Worm (Caenorhabditis elegans) whole organism, L3 larva: ENCODE results near the gene AH10.4.

ENCODE experiments used
- R02D3.7 ChIP-seq: fragments of 150-350 bp; optimal IDR thresholded peaks from 2 replicates; lab custom pipeline; 2014; ENCODE audit warnings: missing biosample characterization, missing genetic modification characterization
- ama-1 ChIP-seq: fragments of 150-350 bp; optimal IDR thresholded peaks from 2 replicates; lab custom pipeline; 2018
- ceh-9 ChIP-seq: sonication (generic microtip); optimal IDR thresholded peaks from 2 replicates; lab custom pipeline; 2018; ENCODE audit warnings: missing biosample characterization, missing genetic modification characterization
- daf-12 ChIP-seq: fragments of 150-350 bp; optimal IDR thresholded peaks from 2 replicates; lab custom pipeline; 2014; ENCODE audit warnings: missing biosample characterization, missing genetic modification reagents, missing genetic modification characterization
- elt-1 ChIP-seq: fragments of 150-350 bp; optimal IDR thresholded peaks from 2 replicates; lab custom pipeline; 2014; ENCODE audit warnings: missing biosample characterization, missing genetic modification characterization
- elt-2 ChIP-seq: sonication (generic microtip); optimal IDR thresholded peaks from 2 replicates; lab custom pipeline; 2016; ENCODE audit warnings: missing genetic modification reagents, mild to moderate bottlenecking, missing genetic modification characterization, missing compliant biosample characterization
- elt-3 ChIP-seq, 3 experiments: fragments of 150-350 bp in 1 of 3; sonication (generic microtip) in 2 of 3; optimal IDR thresholded peaks; 2 replicates in 2 of 3; 4 replicates in 1 of 3; lab custom pipeline; 2014 to 2017; ENCODE audit warnings: missing biosample characterization in 3 of 3, missing genetic modification characterization in 3 of 3
- eor-1 ChIP-seq, 2 experiments: fragments of 150-350 bp; optimal IDR thresholded peaks; 2 replicates each; lab custom pipeline; 2014 to 2018; ENCODE audit warnings: missing biosample characterization in 2 of 2, missing genetic modification characterization in 2 of 2
- fkh-10 ChIP-seq: sonication (generic microtip); optimal IDR thresholded peaks from 2 replicates; lab custom pipeline; 2017; ENCODE audit warnings: missing biosample characterization, missing genetic modification reagents, missing genetic modification characterization
- fkh-2 ChIP-seq: fragments of 150-350 bp; optimal IDR thresholded peaks from 2 replicates; lab custom pipeline; 2014; ENCODE audit warnings: missing biosample characterization, missing genetic modification reagents, missing genetic modification characterization
- fos-1 ChIP-seq: fragments of 150-350 bp; optimal IDR thresholded peaks from 2 replicates; lab custom pipeline; 2014; ENCODE audit warnings: missing biosample characterization, missing genetic modification characterization
- jun-1 ChIP-seq: fragments of 150-350 bp; optimal IDR thresholded peaks from 2 replicates; lab custom pipeline; 2014; ENCODE audit warnings: missing biosample characterization, missing genetic modification reagents, missing genetic modification characterization
- lin-15B ChIP-seq: fragments of 150-350 bp; optimal IDR thresholded peaks from 2 replicates; lab custom pipeline; 2014; ENCODE audit warnings: missing biosample characterization, missing genetic modification characterization
- lsy-12 ChIP-seq: sonication (generic microtip); optimal IDR thresholded peaks from 2 replicates; lab custom pipeline; 2016; ENCODE audit warnings: mild to moderate bottlenecking, missing genetic modification characterization, missing compliant biosample characterization
- mdl-1 ChIP-seq: fragments of 150-350 bp; optimal IDR thresholded peaks from 2 replicates; lab custom pipeline; 2014; ENCODE audit warnings: missing biosample characterization, missing genetic modification characterization
- mml-1 ChIP-seq: fragments of 150-350 bp; sonication (generic microtip); optimal IDR thresholded peaks from 3 replicates; lab custom pipeline; 2014; ENCODE audit warnings: missing biosample characterization, missing genetic modification characterization
- nhr-23 ChIP-seq: fragments of 150-350 bp; optimal IDR thresholded peaks from 2 replicates; lab custom pipeline; 2014; ENCODE audit warnings: missing biosample characterization, missing genetic modification reagents, missing genetic modification characterization
- nhr-43 ChIP-seq: sonication (generic microtip); optimal IDR thresholded peaks from 2 replicates; lab custom pipeline; 2016; ENCODE audit warnings: mild to moderate bottlenecking, missing genetic modification characterization, missing compliant biosample characterization; ENCODE audit not compliant: poor library complexity, severe bottlenecking
- nhr-67 ChIP-seq: fragments of 150-350 bp; optimal IDR thresholded peaks from 2 replicates; lab custom pipeline; 2014; ENCODE audit warnings: missing biosample characterization, missing genetic modification characterization
- nhr-76 ChIP-seq: fragments of 150-350 bp; sonication (generic microtip); optimal IDR thresholded peaks from 5 replicates; lab custom pipeline; 2014; ENCODE audit warnings: missing biosample characterization, missing genetic modification characterization
- nhr-77 ChIP-seq: fragments of 150-350 bp; optimal IDR thresholded peaks from 2 replicates; lab custom pipeline; 2014; ENCODE audit warnings: missing biosample characterization, missing genetic modification characterization
- pqm-1 ChIP-seq: fragments of 150-350 bp; optimal IDR thresholded peaks from 2 replicates; lab custom pipeline; 2017; ENCODE audit warnings: missing biosample characterization, missing genetic modification characterization, inconsistent platforms
- sea-2 ChIP-seq: fragments of 150-350 bp; sonication (generic microtip); optimal IDR thresholded peaks from 4 replicates; lab custom pipeline; 2014; ENCODE audit warnings: missing biosample characterization, missing genetic modification reagents, missing genetic modification characterization
- skn-1 ChIP-seq: fragments of 150-350 bp; optimal IDR thresholded peaks from 2 replicates; lab custom pipeline; 2014; ENCODE audit warnings: missing biosample characterization, missing genetic modification characterization
- snpc-4 ChIP-seq: fragments of 150-350 bp; optimal IDR thresholded peaks from 2 replicates; lab custom pipeline; 2014; ENCODE audit warnings: missing biosample characterization, missing genetic modification characterization
- unc-39 ChIP-seq: sonication (generic microtip); optimal IDR thresholded peaks from 4 replicates; lab custom pipeline; 2017; ENCODE audit warnings: missing biosample characterization, missing genetic modification characterization
- zag-1 ChIP-seq: fragments of 150-350 bp; optimal IDR thresholded peaks from 2 replicates; lab custom pipeline; 2014; ENCODE audit warnings: missing biosample characterization, missing genetic modification characterization

The AH10.4 gene

DNA sequence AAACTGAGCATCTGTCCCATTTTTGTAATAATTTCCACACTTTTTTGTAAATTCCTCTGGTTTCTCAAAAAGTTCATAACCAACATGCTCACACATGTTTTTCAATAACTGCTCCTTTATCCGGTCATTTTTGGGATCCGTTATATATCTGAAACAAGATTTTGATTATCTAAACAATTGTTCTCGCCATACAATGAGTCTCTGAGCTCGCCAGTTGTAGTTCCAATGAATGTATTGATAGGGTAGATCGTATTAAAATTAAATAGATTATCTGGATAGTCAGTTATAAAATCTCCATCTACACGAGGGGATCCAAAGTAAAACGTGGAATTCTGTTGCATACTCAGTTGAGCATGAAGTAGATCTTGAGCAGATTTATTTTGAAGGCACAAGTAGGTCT lies 38.9 kb upstream of the AH10.4 start:
- TF ChIP-seq fos-1 (tag; lab: Kevin White, UChicago): no peak
- no peak for TF ChIP-seq mml-1
- no peak for TF ChIP-seq eor-1 (tag; optimal IDR thresholded peaks at IDR 0.05; lab: Kevin White, UChicago)
- TF ChIP-seq elt-2 (tag; lab: Kevin White, UChicago): no peak
- TF ChIP-seq zag-1 (tag; lab: Kevin White, UChicago): no peak
- TF ChIP-seq unc-39 (tag; lab: Kevin White, UChicago): no peak
- no peak for TF ChIP-seq elt-1 (tag; lab: Kevin White, UChicago)

DNA sequence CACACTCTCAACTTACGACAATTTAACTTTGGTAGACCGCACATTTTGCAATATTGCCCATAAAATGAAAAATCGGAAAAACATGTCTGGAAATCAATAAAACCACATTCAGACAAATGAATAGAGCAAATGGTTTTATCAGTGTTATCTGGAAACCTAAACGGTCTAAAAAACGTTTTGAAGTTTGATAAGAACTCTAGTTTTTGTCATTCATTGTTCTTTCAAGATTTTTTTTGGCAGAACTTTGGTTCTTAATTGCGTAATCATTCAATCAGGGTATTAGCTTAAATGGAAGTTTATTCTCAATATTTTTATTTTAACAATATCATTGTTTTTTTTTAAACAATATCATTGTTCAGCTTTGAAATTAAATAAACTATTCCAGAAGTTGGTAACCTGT lies 37.5 kb upstream of the AH10.4 start, which contains the start of gene cest-2.2:
TSS of gene cest-2.2 (minus strand) at position 140 of the 400 bp plus-strand sequence.
- peak; percentile 77 for TF ChIP-seq elt-2 (tag; lab: Kevin White, UChicago)
- peak; percentile 10 for TF ChIP-seq nhr-76 (tag; lab: Kevin White, UChicago)
- no peak for TF ChIP-seq fos-1 (tag; lab: Kevin White, UChicago)

DNA sequence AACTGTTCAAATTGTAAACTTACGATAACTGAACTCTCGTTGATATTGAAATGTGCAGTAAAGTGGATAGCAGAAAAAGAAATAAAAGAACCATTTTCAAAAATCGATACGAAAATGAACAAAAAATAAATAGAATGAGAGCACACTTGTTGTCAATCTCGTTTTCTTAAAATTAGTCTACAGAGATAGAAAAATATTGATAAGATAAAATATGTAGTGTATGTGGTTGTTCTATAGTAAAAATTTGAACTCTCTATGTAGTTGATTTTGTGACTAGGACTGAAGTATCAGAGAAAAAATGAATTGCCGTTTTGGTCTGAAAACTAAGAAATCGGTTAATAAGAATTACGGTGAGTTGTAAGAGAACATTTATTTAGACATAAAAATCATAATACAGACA lies 33.6 kb upstream of the AH10.4 start, which contains the start of gene cest-2.1:
TSS of gene cest-2.1 (minus strand) at position 198 of the 400 bp plus-strand sequence.
- TF ChIP-seq zag-1 (tag; lab: Kevin White, UChicago) (no peak), pqm-1 (tag; lab: Kevin White, UChicago) (peak; percentile 60), ceh-9 (no peak), elt-2 (tag; lab: Kevin White, UChicago) (peak; percentile 50), ama-1 (lab: Kevin White, UChicago) (no peak)
- TF ChIP-seq, all 47 proteins: peak for 2

DNA sequence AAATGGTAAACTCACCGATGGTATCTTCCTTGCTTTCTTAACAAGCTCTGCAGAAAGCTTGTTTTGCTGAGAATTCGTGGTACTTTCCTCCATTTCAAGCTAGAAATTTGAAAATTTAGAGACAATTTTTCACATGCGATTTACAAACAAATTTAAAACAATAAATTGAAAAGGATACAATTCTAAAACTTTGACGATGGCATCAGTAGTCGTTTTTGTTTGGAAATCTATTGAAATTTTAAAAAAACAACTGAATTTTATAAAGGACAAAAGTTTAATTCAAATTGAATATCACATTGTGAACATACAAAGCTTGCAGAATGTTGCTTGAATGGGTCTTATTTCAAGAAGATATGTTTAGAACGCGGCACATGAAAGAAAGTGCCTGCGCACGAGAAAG lies 30.0 kb upstream of the AH10.4 start, which contains the start of gene ocam-1:
TSS of gene ocam-1 (minus strand) at position 101 of the 400 bp plus-strand sequence.
- no peak for TF ChIP-seq elt-2 (tag; lab: Kevin White, UChicago)
- no peak for TF ChIP-seq lin-15B (tag; lab: Kevin White, UChicago)
- TF ChIP-seq nhr-23: no peak

DNA sequence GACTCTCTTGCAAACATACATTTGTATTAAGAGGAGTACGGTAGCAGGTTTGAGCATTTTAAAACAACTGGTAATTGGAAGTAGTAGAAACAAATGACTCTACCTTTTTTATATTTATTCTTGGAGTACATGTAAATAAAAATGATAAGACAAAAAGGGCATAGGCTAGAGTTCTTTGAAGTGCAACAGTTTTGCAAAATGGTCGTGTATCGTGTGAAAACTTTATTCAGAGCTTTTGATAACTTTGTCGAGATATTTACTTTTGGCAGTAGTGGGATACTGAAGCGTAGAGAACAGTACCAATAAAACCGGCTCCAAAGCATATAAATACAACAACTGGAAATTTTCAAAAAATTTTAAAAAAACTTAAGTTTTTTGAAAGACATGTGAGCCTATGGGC lies 29.0 kb upstream of the AH10.4 start, which contains the start of gene cest-1.1:
TSS of gene cest-1.1 (minus strand) at position 101 of the 400 bp plus-strand sequence.
- TF ChIP-seq ceh-9 (no peak), pqm-1 (tag; lab: Kevin White, UChicago) (no peak)

DNA sequence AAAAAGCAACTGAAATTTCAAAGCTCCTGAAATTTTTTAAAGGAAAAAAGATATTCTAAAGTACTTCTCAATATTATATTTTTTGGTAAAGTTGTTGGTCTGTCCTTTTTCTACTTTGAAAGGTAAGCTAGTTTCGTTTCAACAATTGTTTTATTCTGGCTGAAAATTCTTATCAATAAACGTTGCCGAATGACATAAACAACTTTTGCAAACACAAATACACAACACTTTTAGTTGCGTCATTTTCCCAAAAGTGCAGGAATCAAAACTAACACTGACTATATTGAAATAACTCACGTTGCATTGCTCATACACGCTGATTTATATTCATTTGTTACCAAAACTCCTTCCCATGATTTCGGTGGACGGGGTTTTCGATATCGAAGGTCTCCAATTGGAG lies 28.1 kb upstream of the AH10.4 start:
- no peak for TF ChIP-seq daf-12 (tag; lab: Kevin White, UChicago)
- no peak for TF ChIP-seq snpc-4 (tag; lab: Kevin White, UChicago)
- no peak for TF ChIP-seq ama-1 (lab: Kevin White, UChicago)
- no peak for TF ChIP-seq skn-1 (tag; lab: Kevin White, UChicago)
- no peak for TF ChIP-seq fkh-10 (GFP tag; lab: Kevin White, UChicago)

DNA sequence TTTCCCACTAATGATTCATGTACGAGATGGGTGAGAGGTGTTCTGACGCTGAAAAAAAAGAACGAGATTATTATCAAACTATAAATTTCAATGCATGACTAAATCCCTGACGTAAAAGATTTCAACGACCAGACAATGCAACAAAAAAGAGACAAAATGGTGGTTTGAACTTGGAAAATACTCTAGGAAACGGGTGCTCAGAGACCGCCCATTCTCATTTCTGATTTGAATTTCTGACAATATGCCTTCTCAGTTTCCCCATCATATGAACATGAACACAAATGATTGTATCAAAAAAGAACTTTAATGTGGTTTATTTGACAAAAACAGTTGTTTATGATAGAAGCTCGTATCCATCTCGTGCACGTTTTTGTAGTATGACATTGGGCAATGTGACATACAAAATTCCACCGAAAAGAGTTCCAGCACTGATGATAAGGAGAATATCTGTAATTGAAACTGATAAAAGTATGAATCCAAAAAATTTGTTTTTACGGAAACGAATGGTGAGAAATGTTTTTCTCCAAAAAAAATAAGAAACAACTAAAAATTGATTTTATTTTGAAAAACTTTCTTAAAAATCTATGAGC lies 25.4 kb upstream of the AH10.4 start, which contains the start of gene srd-26:
TSS of gene srd-26 (minus strand) at position 51 of the 590 bp plus-strand sequence.
- TF ChIP-seq R02D3.7 (tag; lab: Kevin White, UChicago) (no peak), jun-1 (tag; lab: Kevin White, UChicago) (no peak), sea-2 (no peak), nhr-77 (no peak), unc-39 (tag; lab: Kevin White, UChicago) (no peak), pqm-1 (tag; lab: Kevin White, UChicago) (no peak), mdl-1 (tag; lab: Kevin White, UChicago) (no peak), fos-1 (tag; lab: Kevin White, UChicago) (no peak), nhr-43 (tag; lab: Kevin White, UChicago) (no peak), lin-15B (tag; lab: Kevin White, UChicago) (no peak), elt-3 (tag; optimal IDR thresholded peaks at IDR 0.05; lab: Kevin White, UChicago) (no peak), nhr-67 (no peak), lsy-12 (tag; lab: Kevin White, UChicago) (no peak), elt-1 (tag; lab: Kevin White, UChicago) (no peak), fkh-2 (tag; lab: Kevin White, UChicago) (no peak), nhr-23 (no peak), mml-1 (no peak)
- TF ChIP-seq, all 47 proteins: peak for 0
